Worm (Caenorhabditis elegans): ENCODE results near the gene F59A7.14.

DNA sequence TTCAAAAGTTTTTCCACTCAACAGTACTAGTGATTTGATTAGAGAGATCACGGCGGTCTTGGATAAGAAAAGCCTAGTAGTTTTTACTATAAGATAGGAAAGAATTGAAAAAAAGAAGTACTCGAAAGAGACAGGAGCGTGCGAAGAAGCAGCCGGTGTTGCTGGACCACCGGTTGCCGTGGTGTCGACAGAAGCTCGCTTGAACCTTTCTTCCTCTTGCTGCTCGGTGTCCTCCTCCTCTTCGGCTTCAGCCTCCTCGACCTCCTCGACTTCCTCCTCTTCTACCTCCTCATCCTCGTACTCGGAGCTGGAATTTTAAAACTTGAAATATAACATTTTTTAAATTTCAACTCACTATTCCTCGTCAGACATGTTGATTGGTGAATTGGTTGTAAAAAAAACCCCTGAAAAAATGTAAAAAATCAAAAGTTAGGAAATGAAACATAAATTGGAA is 26.2 kb upstream of the F59A7.14 start, which contains the start of gene tnt-4:
- TF ChIP-seq ama-1 (optimal IDR thresholded peaks at IDR 0.05) = no peak
- no peak for TF ChIP-seq aly-1 (tag; optimal IDR thresholded peaks at IDR 0.05)
- TF ChIP-seq tra-4 (tag; optimal IDR thresholded peaks at IDR 0.05) = no peak
- no peak for TF ChIP-seq tbx-37 (GFP tag; conservative IDR thresholded peaks at IDR 0.05)
